Worm (Caenorhabditis elegans): Measurements from ENCODE around the gene fbxa-164.

- TF ChIP-seq snpc-4 (tag; optimal IDR thresholded peaks at IDR 0.05) = no peak
- no peak for TF ChIP-seq nhr-84 (tag; optimal IDR thresholded peaks at IDR 0.05)
- no peak for TF ChIP-seq lsy-2 (tag; optimal IDR thresholded peaks at IDR 0.05)
- no peak for TF ChIP-seq efl-3 (GFP tag; optimal IDR thresholded peaks at IDR 0.05)
- TF ChIP-seq efl-1 (optimal IDR thresholded peaks at IDR 0.05) = no peak
- TF ChIP-seq efl-1 (GFP tag; optimal IDR thresholded peaks at IDR 0.05 in 1 of 2) = no peak
- TF ChIP-seq egl-27 (tag; optimal IDR thresholded peaks at IDR 0.05) = no peak
- no peak for TF ChIP-seq hlh-4 (tag; optimal IDR thresholded peaks at IDR 0.05)
- no peak for TF ChIP-seq ztf-4 (tag; optimal IDR thresholded peaks at IDR 0.05)
- TF ChIP-seq unc-62 (GFP tag; optimal IDR thresholded peaks at IDR 0.05) = no peak
These were observed 8.9 kb downstream of the fbxa-164 start for ce11 chrII:1605010-1605409.

Measured in whole organism, L1 larva.